Fruit fly (Drosophila melanogaster) whole organism, prepupa: Measurements from ENCODE around the gene Fpgs1.

ENCODE experiments used
- CG16779 ChIP-seq: fragments of 200-800 bp; sonication (Bioruptor generic); optimal IDR thresholded peaks from 3 replicates; lab custom pipeline; 2017; ENCODE audit warnings: missing biosample characterization, mild to moderate bottlenecking, missing genetic modification characterization
- CG7368 ChIP-seq: fragments of 200-800 bp; sonication (Bioruptor generic); optimal IDR thresholded peaks from 3 replicates; lab custom pipeline; 2016; ENCODE audit warnings: missing biosample characterization, missing genetic modification characterization
- Hr4 ChIP-seq: fragments of 200-800 bp; sonication (Bioruptor generic); optimal IDR thresholded peaks from 3 replicates; lab custom pipeline; 2016; ENCODE audit warnings: missing biosample characterization, missing genetic modification characterization
- Lpt ChIP-seq: fragments of 200-800 bp; sonication (Bioruptor generic); optimal IDR thresholded peaks from 3 replicates; lab custom pipeline; 2016; ENCODE audit warnings: missing biosample characterization, missing genetic modification characterization
- Sox15 ChIP-seq: fragments of 200-800 bp; sonication (Bioruptor generic); optimal IDR thresholded peaks from 3 replicates; lab custom pipeline; 2016; ENCODE audit warnings: missing biosample characterization, missing genetic modification characterization
- achi ChIP-seq: fragments of 200-800 bp; sonication (Bioruptor generic); optimal IDR thresholded peaks from 3 replicates; lab custom pipeline; 2016; ENCODE audit warnings: missing biosample characterization, missing genetic modification characterization

- TF ChIP-seq CG16779 (tag; lab: Kevin White, UChicago) (no peak), Sox15 (GFP tag; lab: Kevin White, UChicago) (no peak), Hr4 (GFP tag; lab: Kevin White, UChicago) (no peak), CG7368 (GFP tag; lab: Kevin White, UChicago) (no peak), Lpt (GFP tag; lab: Kevin White, UChicago) (no peak), achi (peak; percentile 96)
Measured at dm6 chrX:12658999-12659560, 47.4 kb downstream of the Fpgs1 start, which contains the start of gene Tis11.
